Fruit fly (Drosophila melanogaster) whole organism, embryonic: ENCODE data around the gene CG15153.

Experiments used
- Antp ChIP-seq: fragments of 200-800 bp; sonication (Bioruptor generic); optimal IDR thresholded peaks from 3 replicates; lab custom pipeline; 2016; ENCODE audit warnings: missing biosample characterization, missing genetic modification characterization
- Awh ChIP-seq: fragments of 200-800 bp; sonication (Bioruptor generic); IDR thresholded peaks from 2 replicates; pipeline ENCODE4, ENCODE4 v1.3.6; 2022; ENCODE audit warnings: missing biosample characterization, missing genetic modification characterization
- CG10462 ChIP-seq: fragments of 200-800 bp; sonication (Bioruptor generic); optimal IDR thresholded peaks from 2 replicates; lab custom pipeline; 2016; ENCODE audit warnings: missing biosample characterization, missing genetic modification characterization
- CG10979 ChIP-seq: fragments of 200-800 bp; sonication (Bioruptor generic); optimal IDR thresholded peaks from 2 replicates; lab custom pipeline; 2018; ENCODE audit warnings: missing biosample characterization, mild to moderate bottlenecking, missing genetic modification characterization, moderate library complexity
- CG11085 ChIP-seq: fragments of 200-800 bp; sonication (Bioruptor generic); IDR thresholded peaks from 2 replicates; pipeline ENCODE4 v1.3.6; 2022; ENCODE audit warnings: missing biosample characterization, missing genetic modification characterization
- CG11456 ChIP-seq: fragments of 200-800 bp; sonication (Bioruptor generic); IDR thresholded peaks from 3 replicates; pipeline ENCODE4 v1.3.6; 2022; ENCODE audit warnings: missing biosample characterization, missing genetic modification characterization
- CG12236 ChIP-seq: fragments of 200-800 bp; sonication (Bioruptor generic); optimal IDR thresholded peaks from 2 replicates; lab custom pipeline; 2016; ENCODE audit warnings: missing biosample characterization, missing genetic modification characterization
- CG13624 ChIP-seq: fragments of 200-800 bp; sonication (Bioruptor generic); optimal IDR thresholded peaks from 2 replicates; lab custom pipeline; 2016; ENCODE audit warnings: missing biosample characterization, missing genetic modification characterization
- CG15011 ChIP-seq: fragments of 200-800 bp; sonication (Bioruptor generic); optimal IDR thresholded peaks from 3 replicates; lab custom pipeline; 2018; ENCODE audit warnings: missing biosample characterization, mild to moderate bottlenecking, missing genetic modification characterization
- CG15514 ChIP-seq: fragments of 200-800 bp; sonication (Bioruptor generic); optimal IDR thresholded peaks from 3 replicates; lab custom pipeline; 2017; ENCODE audit warnings: missing biosample characterization, missing genetic modification characterization, mild to moderate bottlenecking, moderate library complexity, missing genetic modification reagents
- CG15601 ChIP-seq: fragments of 200-800 bp; sonication (Bioruptor generic); optimal IDR thresholded peaks from 3 replicates; lab custom pipeline; 2019; ENCODE audit warnings: missing biosample characterization, mild to moderate bottlenecking, missing genetic modification characterization, moderate library complexity
- CG15696 ChIP-seq: fragments of 200-800 bp; sonication (Bioruptor generic); optimal IDR thresholded peaks from 2 replicates; lab custom pipeline; 2019; ENCODE audit warnings: missing biosample characterization, mild to moderate bottlenecking, missing genetic modification characterization, moderate library complexity
- CG16779 ChIP-seq: fragments of 200-800 bp; sonication (Bioruptor generic); IDR thresholded peaks from 2 replicates; pipeline ENCODE4 v1.3.6; 2022; ENCODE audit warnings: missing biosample characterization, missing genetic modification characterization
- CG16813 ChIP-seq: fragments of 200-800 bp; sonication (Bioruptor generic); IDR thresholded peaks from 3 replicates; pipeline ENCODE4 v1.3.6; 2022; ENCODE audit warnings: missing biosample characterization, missing genetic modification characterization; ENCODE audit not compliant: partially characterized antibody
- CG17385 ChIP-seq: fragments of 200-800 bp; sonication (Bioruptor generic); optimal IDR thresholded peaks from 3 replicates; lab custom pipeline; 2018; ENCODE audit warnings: missing biosample characterization, mild to moderate bottlenecking, missing genetic modification characterization
- CG17829 ChIP-seq: fragments of 200-800 bp; optimal IDR thresholded peaks from 2 replicates; lab custom pipeline; 2019; ENCODE audit warnings: missing biosample characterization, mild to moderate bottlenecking, missing genetic modification characterization, moderate library complexity
- CG1832 ChIP-seq: fragments of 200-800 bp; sonication (Bioruptor generic); optimal IDR thresholded peaks from 2 replicates; lab custom pipeline; 2017; ENCODE audit warnings: missing biosample characterization, mild to moderate bottlenecking, missing genetic modification characterization, inconsistent platforms
- CG18476 ChIP-seq: fragments of 200-800 bp; sonication (Bioruptor generic); optimal IDR thresholded peaks from 2 replicates; lab custom pipeline; 2016; ENCODE audit warnings: missing biosample characterization, mild to moderate bottlenecking, missing genetic modification characterization
- CG31224 ChIP-seq: fragments of 200-800 bp; sonication (Bioruptor generic); IDR thresholded peaks from 2 replicates; pipeline ENCODE4 v1.3.6; 2022; ENCODE audit warnings: missing biosample characterization, missing genetic modification characterization
- CG31365 ChIP-seq: fragments of 200-800 bp; sonication (Bioruptor generic); optimal IDR thresholded peaks from 2 replicates; lab custom pipeline; 2018; ENCODE audit warnings: missing biosample characterization, mild to moderate bottlenecking, missing genetic modification characterization
- CG4360 ChIP-seq: fragments of 200-800 bp; sonication (Bioruptor generic); IDR thresholded peaks from 2 replicates; pipeline ENCODE4 v1.3.6; 2022; ENCODE audit warnings: missing biosample characterization, missing genetic modification characterization
- CG7271 ChIP-seq: fragments of 200-800 bp; sonication (Bioruptor generic); optimal IDR thresholded peaks from 2 replicates; lab custom pipeline; 2018; ENCODE audit warnings: missing biosample characterization, mild to moderate bottlenecking, missing genetic modification characterization, moderate library complexity
- CG9437 ChIP-seq: fragments of 200-800 bp; sonication (Bioruptor generic); optimal IDR thresholded peaks from 2 replicates; lab custom pipeline; 2018; ENCODE audit warnings: missing biosample characterization, mild to moderate bottlenecking, missing genetic modification characterization
- CG9727 ChIP-seq: fragments of 200-800 bp; sonication (Bioruptor generic); optimal IDR thresholded peaks from 3 replicates; lab custom pipeline; 2017; ENCODE audit warnings: missing biosample characterization, mild to moderate bottlenecking, missing genetic modification characterization
- Hey ChIP-seq: fragments of 200-800 bp; sonication (Bioruptor generic); optimal IDR thresholded peaks from 3 replicates; lab custom pipeline; 2018; ENCODE audit warnings: missing biosample characterization, mild to moderate bottlenecking, missing genetic modification characterization
- Lpt ChIP-seq: fragments of >200 bp; optimal IDR thresholded peaks from 2 replicates; lab custom pipeline; 2018; ENCODE audit warnings: missing biosample characterization, missing genetic modification characterization
- MTF-1 ChIP-seq: fragments of 200-800 bp; sonication (Bioruptor generic); optimal IDR thresholded peaks from 2 replicates; lab custom pipeline; 2018; ENCODE audit warnings: missing biosample characterization, mild to moderate bottlenecking, missing genetic modification characterization, borderline replicate concordance
- NfI ChIP-seq: fragments of 200-800 bp; sonication (Bioruptor generic); optimal IDR thresholded peaks from 3 replicates; lab custom pipeline; 2018; ENCODE audit warnings: missing biosample characterization, mild to moderate bottlenecking, missing genetic modification characterization, moderate library complexity
- Sin3A ChIP-seq: fragments of >200 bp; optimal IDR thresholded peaks from 2 replicates; lab custom pipeline; 2018
- Six4 ChIP-seq: fragments of 200-800 bp; sonication (Bioruptor generic); optimal IDR thresholded peaks from 2 replicates; lab custom pipeline; 2016; ENCODE audit warnings: missing biosample characterization, missing genetic modification characterization
- Spps ChIP-seq: fragments of 200-800 bp; sonication (Bioruptor generic); optimal IDR thresholded peaks from 2 replicates; lab custom pipeline; 2018; ENCODE audit warnings: missing biosample characterization, mild to moderate bottlenecking, missing genetic modification characterization
- Sry-δ ChIP-seq: fragments of 200-800 bp; sonication (Bioruptor generic); optimal IDR thresholded peaks from 2 replicates; lab custom pipeline; 2016; ENCODE audit warnings: missing biosample characterization, missing genetic modification characterization
- Xbp1 ChIP-seq: fragments of 200-800 bp; sonication (Bioruptor generic); optimal IDR thresholded peaks from 3 replicates; lab custom pipeline; 2016; ENCODE audit warnings: missing biosample characterization, mild to moderate bottlenecking, missing genetic modification characterization
- ab ChIP-seq: fragments of 200-800 bp; sonication (Bioruptor generic); optimal IDR thresholded peaks from 2 replicates; lab custom pipeline; 2016; ENCODE audit warnings: missing biosample characterization, missing genetic modification characterization
- abd-A ChIP-seq: fragments of 200-800 bp; sonication (Bioruptor generic); optimal IDR thresholded peaks from 3 replicates; lab custom pipeline; 2019; ENCODE audit warnings: missing biosample characterization, mild to moderate bottlenecking, missing genetic modification characterization, moderate library complexity
- ap ChIP-seq: fragments of 200-800 bp; sonication (Bioruptor generic); IDR thresholded peaks from 2 replicates; pipeline ENCODE4 v1.3.6; 2022; ENCODE audit warnings: missing biosample characterization, missing genetic modification characterization
- ase ChIP-seq: fragments of 200-800 bp; sonication (Bioruptor generic); IDR thresholded peaks from 3 replicates; pipeline ENCODE4 v1.3.6; 2022; ENCODE audit warnings: missing biosample characterization, missing genetic modification characterization
- crol ChIP-seq: fragments of 200-800 bp; sonication (Bioruptor generic); IDR thresholded peaks from 2 replicates; pipeline ENCODE4 v1.3.6; 2022; ENCODE audit warnings: missing biosample characterization, missing genetic modification characterization
- dysf ChIP-seq: fragments of 200-800 bp; sonication (Bioruptor generic); IDR thresholded peaks from 3 replicates; pipeline ENCODE4 v1.3.6; 2022; ENCODE audit warnings: missing biosample characterization, missing genetic modification characterization
- gcm ChIP-seq: fragments of 200-800 bp; sonication (Bioruptor generic); optimal IDR thresholded peaks from 2 replicates; lab custom pipeline; 2019; ENCODE audit warnings: missing biosample characterization, mild to moderate bottlenecking, missing genetic modification characterization, moderate library complexity
- gro ChIP-seq: fragments of 200-800 bp; sonication (Bioruptor generic); optimal IDR thresholded peaks from 2 replicates; lab custom pipeline; 2016; ENCODE audit warnings: missing biosample characterization, missing genetic modification characterization
- ind ChIP-seq: fragments of 200-800 bp; sonication (Bioruptor generic); optimal IDR thresholded peaks from 3 replicates; lab custom pipeline; 2016; ENCODE audit warnings: missing biosample characterization, missing genetic modification characterization
- lab ChIP-seq: fragments of 200-800 bp; sonication (Bioruptor generic); optimal IDR thresholded peaks from 3 replicates; lab custom pipeline; 2017; ENCODE audit warnings: missing biosample characterization, missing genetic modification characterization, mild to moderate bottlenecking, moderate library complexity, missing genetic modification reagents
- lilli ChIP-seq: fragments of 200-800 bp; sonication (Bioruptor generic); optimal IDR thresholded peaks from 3 replicates; lab custom pipeline; 2016; ENCODE audit warnings: missing biosample characterization, missing genetic modification characterization
- mirr ChIP-seq: fragments of 200-800 bp; sonication (Bioruptor generic); optimal IDR thresholded peaks from 3 replicates; lab custom pipeline; 2018; ENCODE audit warnings: missing biosample characterization, mild to moderate bottlenecking, missing genetic modification characterization
- run ChIP-seq: fragments of 200-800 bp; sonication (Bioruptor generic); optimal IDR thresholded peaks from 3 replicates; lab custom pipeline; 2018; ENCODE audit warnings: missing biosample characterization, mild to moderate bottlenecking, missing genetic modification characterization
- sna ChIP-seq: fragments of 200-800 bp; sonication (Bioruptor generic); IDR thresholded peaks from 2 replicates; pipeline ENCODE4 v1.3.6; 2022; ENCODE audit warnings: missing biosample characterization, missing genetic modification characterization; ENCODE audit not compliant: partially characterized antibody
- wek ChIP-seq: fragments of 200-800 bp; sonication (Bioruptor generic); optimal IDR thresholded peaks from 3 replicates; lab custom pipeline; 2018; ENCODE audit warnings: missing biosample characterization, mild to moderate bottlenecking, missing genetic modification characterization, moderate library complexity
- zfh1 ChIP-seq: fragments of 200-800 bp; sonication (Bioruptor generic); IDR thresholded peaks from 3 replicates; pipeline ENCODE4 v1.3.6; 2022; ENCODE audit warnings: missing biosample characterization, missing genetic modification characterization

The CG15153 gene

DNA sequence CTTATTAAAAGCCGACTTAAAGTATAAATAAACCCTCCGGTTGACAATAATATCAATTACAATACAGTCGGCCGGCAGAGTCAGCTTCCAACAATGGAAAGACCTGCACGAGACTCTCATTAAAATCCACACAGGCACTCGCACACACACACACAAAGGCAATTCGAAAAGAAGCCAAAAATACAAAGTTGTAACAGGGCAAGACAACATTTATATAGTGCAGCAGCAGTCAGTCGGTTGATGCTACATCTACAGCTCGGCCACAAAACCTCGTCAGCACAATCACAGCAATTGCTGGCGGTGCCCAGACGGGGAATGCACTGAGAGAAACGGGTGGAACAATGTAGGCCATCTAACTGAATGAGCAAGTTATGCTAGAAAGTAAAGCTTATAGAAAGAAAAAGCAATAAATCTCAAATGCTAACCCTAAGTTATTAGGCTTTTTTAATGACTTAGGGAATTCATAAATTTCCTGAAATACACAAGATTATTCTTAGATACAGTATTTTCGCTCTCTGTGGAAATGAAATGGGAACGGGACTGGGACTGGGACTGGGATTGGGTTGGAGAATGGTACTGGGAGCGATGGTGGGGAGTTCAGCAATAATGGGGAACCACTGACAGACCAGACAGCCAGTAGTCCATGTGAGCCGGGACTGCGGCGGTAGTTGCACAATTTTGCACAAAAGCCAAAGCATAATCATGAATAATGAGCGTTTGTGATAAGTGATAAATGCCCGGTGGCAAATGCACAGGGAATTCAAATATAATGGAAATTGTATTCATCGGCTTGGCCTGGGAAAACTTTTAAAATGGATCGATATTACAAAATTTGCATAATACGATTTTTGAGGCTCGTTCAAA is 29.5 kb upstream of the CG15153 start (continued):
- TF ChIP-seq run = no peak
- TF ChIP-seq CG9437 (GFP tag; lab: Kevin White, UChicago) = peak; percentile 10
- no peak for TF ChIP-seq CG10462 (GFP tag; lab: Kevin White, UChicago)
- no peak for TF ChIP-seq CG16813
- no peak for TF ChIP-seq CG17385 (GFP tag; lab: Kevin White, UChicago)
- peak; percentile 38 for TF ChIP-seq CG17829
- TF ChIP-seq CG9727 (GFP tag; lab: Kevin White, UChicago) = peak; percentile 35
- TF ChIP-seq crol (GFP tag; lab: Robert Waterston, UW) = no peak
- TF ChIP-seq lab (GFP tag; lab: Kevin White, UChicago) = peak; percentile 68
- TF ChIP-seq CG7271 (tag; lab: Kevin White, UChicago) = no peak
- no peak for TF ChIP-seq CG16779 (GFP tag; lab: Robert Waterston, UW)
- TF ChIP-seq CG1832 = no peak
- TF ChIP-seq ase (GFP tag; lab: Robert Waterston, UW) = 0 out of 3 replicates have a peak, but pooled peaks have one; percentile 49
- no peak for TF ChIP-seq abd-A (tag; lab: Kevin White, UChicago)
- TF ChIP-seq Xbp1 (GFP tag; lab: Kevin White, UChicago) = peak; percentile 53
- no peak for TF ChIP-seq CG15011 (GFP tag; lab: Kevin White, UChicago)
- TF ChIP-seq NfI = peak; percentile 24
- TF ChIP-seq CG15514 (GFP tag; lab: Kevin White, UChicago) = no peak
- no peak for TF ChIP-seq Lpt (GFP tag; lab: Kevin White, UChicago)
- TF ChIP-seq gcm = no peak
- peak; percentile 28 for TF ChIP-seq CG18476 (GFP tag; lab: Kevin White, UChicago)
- TF ChIP-seq CG15601 (tag; lab: Kevin White, UChicago) = no peak
- TF ChIP-seq Spps (tag; lab: Kevin White, UChicago) = no peak
- no peak for TF ChIP-seq CG11456 (GFP tag; lab: Robert Waterston, UW)
- TF ChIP-seq CG13624 (GFP tag; lab: Kevin White, UChicago) = no peak
- TF ChIP-seq CG15696 (tag; lab: Kevin White, UChicago) = no peak
- no peak for TF ChIP-seq Awh (GFP tag; lab: Robert Waterston, UW)
- TF ChIP-seq CG31365 (tag; lab: Kevin White, UChicago) = no peak
- no peak for TF ChIP-seq CG4360 (GFP tag; lab: Robert Waterston, UW)
- TF ChIP-seq gro (GFP tag; lab: Kevin White, UChicago) = peak; percentile 15
- TF ChIP-seq ind = peak; percentile 68
- 0 out of 2 replicates have a peak, but pooled peaks have one; percentile 16 for TF ChIP-seq ap (GFP tag; lab: Robert Waterston, UW)
- TF ChIP-seq Six4 (GFP tag; lab: Kevin White, UChicago) = peak; percentile 19
- TF ChIP-seq zfh1 (GFP tag; lab: Robert Waterston, UW) = no peak
- no peak for TF ChIP-seq wek (GFP tag; lab: Kevin White, UChicago)
- peak; percentile 16 for TF ChIP-seq MTF-1 (GFP tag; lab: Kevin White, UChicago)
- peak; percentile 61 for TF ChIP-seq Antp (GFP tag; lab: Kevin White, UChicago)
- no peak for TF ChIP-seq Sin3A (lab: Kevin White, UChicago)
- TF ChIP-seq mirr (GFP tag; lab: Kevin White, UChicago) = no peak
- TF ChIP-seq lilli (GFP tag; lab: Kevin White, UChicago) = peak; percentile 51
- TF ChIP-seq CG31224 = peak; percentile 46; the same call in 1 of the 2 replicates
- no peak for TF ChIP-seq CG10979
- no peak for TF ChIP-seq Hey (tag; lab: Kevin White, UChicago)
- TF ChIP-seq dysf = peak; percentile 45; the same call in 2 of the 3 replicates
- no peak for TF ChIP-seq sna (GFP tag; lab: Robert Waterston, UW)
- no peak for TF ChIP-seq CG12236 (GFP tag; lab: Kevin White, UChicago)
- peak; percentile 15 for TF ChIP-seq Sry-δ (GFP tag; lab: Kevin White, UChicago)
- 0 out of 2 replicates have a peak, but pooled peaks have one; percentile 28 for TF ChIP-seq CG11085 (GFP tag; lab: Robert Waterston, UW)
- TF ChIP-seq ab = no peak
